Fruit fly (Drosophila melanogaster): ENCODE results near the gene gnu.

The gnu gene

DNA sequence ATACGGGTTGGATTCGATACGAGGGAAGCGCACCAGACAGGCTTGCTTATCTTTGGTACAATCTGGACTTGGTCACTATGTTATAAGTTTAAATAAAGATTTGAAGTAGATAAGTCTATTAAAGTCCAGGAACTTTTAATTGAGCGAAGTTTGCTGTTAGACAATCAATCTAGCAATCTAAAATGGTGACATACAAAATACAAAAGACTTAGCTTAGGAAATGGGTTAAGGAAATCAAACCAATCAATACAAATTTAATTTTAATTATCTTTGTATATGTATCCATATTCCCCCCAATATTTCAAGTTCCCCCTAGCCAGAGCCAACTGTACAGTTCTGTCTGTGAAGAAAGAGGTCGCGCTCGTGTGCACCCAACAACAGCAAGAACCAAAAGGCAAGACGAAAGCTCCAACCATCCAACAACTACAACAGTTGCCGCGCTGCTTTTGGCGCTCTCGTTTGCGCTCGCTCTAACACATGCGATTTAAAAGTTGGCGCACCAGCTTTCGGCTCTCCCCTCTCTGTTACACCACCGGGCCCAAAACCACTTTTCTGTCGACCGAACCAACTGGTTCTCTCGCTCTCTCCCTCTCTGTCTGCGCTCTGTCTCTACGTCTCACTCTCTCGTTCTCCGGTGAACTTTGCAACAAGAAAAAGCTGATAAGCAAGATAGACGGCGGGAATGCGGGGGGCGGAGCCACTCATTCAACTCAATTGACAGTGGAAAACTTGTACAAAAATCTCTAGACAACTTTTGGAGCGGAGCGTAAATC lies 47.0 kb downstream of the gnu start (continued):
- TF ChIP-seq CG9727 (GFP tag; optimal IDR thresholded peaks at IDR 0.05) (peak; percentile 93), chinmo (GFP tag; IDR thresholded peaks at IDR 0.05; ENCODE audit: partially characterized antibody) (peak; percentile 98; the same call in 3 of the 4 replicates), Dbx (GFP tag; IDR thresholded peaks at IDR 0.05) (peak; percentile 81), hb (GFP tag; IDR thresholded peaks at IDR 0.05; ENCODE audit: partially characterized antibody) (no peak), CG12104 (GFP tag; optimal IDR thresholded peaks at IDR 0.05) (peak; percentile 77), amos (GFP tag; IDR thresholded peaks at IDR 0.05; ENCODE audit: partially characterized antibody) (no peak; the same call in 1 of the 2 replicates), maf-S (GFP tag; optimal IDR thresholded peaks at IDR 0.05) (peak; percentile 72), disco-r (GFP tag; optimal IDR thresholded peaks at IDR 0.05) (peak; percentile 74), Mes4 (GFP tag; optimal IDR thresholded peaks at IDR 0.05) (peak; percentile 55), CG3281 (GFP tag; optimal IDR thresholded peaks at IDR 0.05) (peak; percentile 95), jumu (GFP tag; optimal IDR thresholded peaks at IDR 0.05) (peak; percentile 76), rib (GFP tag; IDR thresholded peaks at IDR 0.05) (0 out of 2 replicates have a peak, but pooled peaks have one; percentile 48), eve (GFP tag; optimal IDR thresholded peaks at IDR 0.05) (no peak), CG31365 (tag; optimal IDR thresholded peaks at IDR 0.05) (peak; percentile 12), CG14710 (tag; optimal IDR thresholded peaks at IDR 0.05) (peak; percentile 70), CG2875 (GFP tag; optimal IDR thresholded peaks at IDR 0.05) (peak; percentile 70), esg (GFP tag; conservative IDR thresholded peaks at IDR 0.05) (peak; percentile 79), danr (GFP tag; IDR thresholded peaks at IDR 0.05) (peak; percentile 61), dmrt99B (tag; optimal IDR thresholded peaks at IDR 0.05) (peak; percentile 95), fd64A (GFP tag; optimal IDR thresholded peaks at IDR 0.05) (peak; percentile 7), CG10267 (tag; optimal IDR thresholded peaks at IDR 0.05) (peak; percentile 71), Ets97D (GFP tag; optimal IDR thresholded peaks at IDR 0.05) (peak; percentile 22), CG4617 (GFP tag; optimal IDR thresholded peaks at IDR 0.05; ENCODE audit: borderline replicate concordance) (peak; percentile 26), Bgb (GFP tag; IDR thresholded peaks at IDR 0.05; ENCODE audit: partially characterized antibody) (0 out of 2 replicates have a peak, but pooled peaks have one; percentile 55), vvl (GFP tag; IDR thresholded peaks at IDR 0.05) (peak; percentile 70), mirr (GFP tag; optimal IDR thresholded peaks at IDR 0.05) (peak; percentile 63), CG17568 (GFP tag; optimal IDR thresholded peaks at IDR 0.05) (peak; percentile 83), Atf6 (GFP tag; IDR thresholded peaks at IDR 0.05) (peak; percentile 81), inv (GFP tag; IDR thresholded peaks at IDR 0.05; ENCODE audit: partially characterized antibody) (no peak; the same call in 1 of the 2 replicates), Med (GFP tag) (peak; percentile 91), Gug (GFP tag; IDR thresholded peaks at IDR 0.05) (peak; percentile 84; the same call in 3 of the 4 replicates), HmgZ (tag; optimal IDR thresholded peaks at IDR 0.05) (peak; percentile 67), sisA (GFP tag; IDR thresholded peaks at IDR 0.05) (peak; percentile 86), ATbp (GFP tag; optimal IDR thresholded peaks at IDR 0.05) (peak; percentile 78), ap (GFP tag; IDR thresholded peaks at IDR 0.05) (peak; percentile 42), CG15073 (GFP tag; optimal IDR thresholded peaks at IDR 0.05) (peak; percentile 37), ERR (GFP tag; optimal IDR thresholded peaks at IDR 0.05) (no peak), CG17328 (GFP tag; IDR thresholded peaks at IDR 0.05) (peak; percentile 69; the same call in 1 of the 2 replicates), ash1 (GFP tag; optimal IDR thresholded peaks at IDR 0.05) (no peak), Hand (GFP tag; optimal IDR thresholded peaks at IDR 0.05) (peak; percentile 84), Gsc (GFP tag; IDR thresholded peaks at IDR 0.05) (no peak), pnt (GFP tag; optimal IDR thresholded peaks at IDR 0.05) (peak; percentile 68), sens-2 (GFP tag; IDR thresholded peaks at IDR 0.05) (no peak), CG7372 (GFP tag; IDR thresholded peaks at IDR 0.05) (peak; percentile 86), HLHmδ (GFP tag; optimal IDR thresholded peaks at IDR 0.05) (peak; percentile 25), CG18599 (GFP tag; optimal IDR thresholded peaks at IDR 0.05) (peak; percentile 95), D19B (GFP tag; optimal IDR thresholded peaks at IDR 0.05) (peak; percentile 80), CG7987 (GFP tag; optimal IDR thresholded peaks at IDR 0.05) (peak; percentile 16)

Data from whole organism, embryonic.